Fruit fly (Drosophila melanogaster) whole organism, embryonic: ENCODE measurements around the gene Wdr92.
A peak's percentile ranks its signal among the peaks of the same experiment; 100 is the strongest.

Experiments
- Abd-B ChIP-seq: fragments of 200-800 bp; sonication (Bioruptor generic); optimal IDR thresholded peaks from 2 replicates; lab custom pipeline; 2018; ENCODE audit warnings: missing biosample characterization, mild to moderate bottlenecking, missing genetic modification characterization, moderate library complexity
- Aef1 ChIP-seq: fragments of 200-800 bp; sonication (Bioruptor generic); IDR thresholded peaks from 3 replicates; pipeline ENCODE4 v1.3.6; 2022; ENCODE audit warnings: missing biosample characterization, missing genetic modification characterization
- CG12071 ChIP-seq: fragments of 200-800 bp; sonication (Bioruptor generic); optimal IDR thresholded peaks from 3 replicates; lab custom pipeline; 2018; ENCODE audit warnings: missing biosample characterization, mild to moderate bottlenecking, missing genetic modification characterization
- CG12155 ChIP-seq: fragments of 200-800 bp; sonication (Bioruptor generic); optimal IDR thresholded peaks from 3 replicates; lab custom pipeline; 2016; ENCODE audit warnings: missing biosample characterization, missing genetic modification characterization
- CG13894 ChIP-seq: fragments of 200-800 bp; sonication (Bioruptor generic); optimal IDR thresholded peaks from 3 replicates; lab custom pipeline; 2018; ENCODE audit warnings: missing biosample characterization, mild to moderate bottlenecking, missing genetic modification characterization, moderate library complexity
- CG14860 ChIP-seq: fragments of 200-800 bp; sonication (Bioruptor generic); IDR thresholded peaks from 3 replicates; pipeline ENCODE4 v1.3.6; 2022; ENCODE audit warnings: missing biosample characterization, missing genetic modification characterization; ENCODE audit not compliant: partially characterized antibody
- CG15514 ChIP-seq: fragments of 200-800 bp; sonication (Bioruptor generic); optimal IDR thresholded peaks from 3 replicates; lab custom pipeline; 2017; ENCODE audit warnings: missing biosample characterization, missing genetic modification characterization, mild to moderate bottlenecking, moderate library complexity, missing genetic modification reagents
- CG1603 ChIP-seq: fragments of 200-800 bp; sonication (Bioruptor generic); optimal IDR thresholded peaks from 2 replicates; lab custom pipeline; 2019; ENCODE audit warnings: missing biosample characterization, mild to moderate bottlenecking, missing genetic modification characterization, moderate library complexity
- CG2875 ChIP-seq: fragments of 200-800 bp; sonication (Bioruptor generic); optimal IDR thresholded peaks from 2 replicates; lab custom pipeline; 2017; ENCODE audit warnings: missing biosample characterization, mild to moderate bottlenecking, missing genetic modification characterization, missing genetic modification reagents
- CG31365 ChIP-seq: fragments of 200-800 bp; sonication (Bioruptor generic); optimal IDR thresholded peaks from 2 replicates; lab custom pipeline; 2018; ENCODE audit warnings: missing biosample characterization, mild to moderate bottlenecking, missing genetic modification characterization
- CG6689 ChIP-seq: fragments of 200-800 bp; sonication (Bioruptor generic); IDR thresholded peaks from 2 replicates; pipeline ENCODE4 v1.3.6; 2022; ENCODE audit warnings: missing biosample characterization, missing genetic modification characterization
- CG6813 ChIP-seq: fragments of 200-800 bp; sonication (Bioruptor generic); optimal IDR thresholded peaks from 2 replicates; lab custom pipeline; 2017; ENCODE audit warnings: missing biosample characterization, missing genetic modification characterization, mild to moderate bottlenecking, moderate library complexity, missing genetic modification reagents
- CG6854 ChIP-seq: fragments of 200-800 bp; sonication (Bioruptor generic); optimal IDR thresholded peaks from 3 replicates; lab custom pipeline; 2017; ENCODE audit warnings: missing biosample characterization, mild to moderate bottlenecking, missing genetic modification characterization
- CG7556 ChIP-seq: fragments of 200-800 bp; sonication (Bioruptor generic); optimal IDR thresholded peaks from 2 replicates; lab custom pipeline; 2017; ENCODE audit warnings: missing biosample characterization, mild to moderate bottlenecking, missing genetic modification characterization
- CG8478 ChIP-seq: fragments of >200 bp; optimal IDR thresholded peaks from 2 replicates; lab custom pipeline; 2018
- CG8924 ChIP-seq: fragments of 200-800 bp; optimal IDR thresholded peaks from 3 replicates; lab custom pipeline; 2019; ENCODE audit warnings: missing biosample characterization, mild to moderate bottlenecking, missing genetic modification characterization, moderate library complexity
- CG9797 ChIP-seq: fragments of 200-800 bp; sonication (Bioruptor generic); optimal IDR thresholded peaks from 3 replicates; lab custom pipeline; 2018; ENCODE audit warnings: missing biosample characterization, mild to moderate bottlenecking, missing genetic modification characterization
- CkIIα-i1 ChIP-seq: fragments of 200-800 bp; sonication (Bioruptor generic); IDR thresholded peaks from 2 replicates; pipeline ENCODE4 v1.3.6; 2022; ENCODE audit warnings: missing biosample characterization, missing genetic modification characterization
- Dek ChIP-seq: fragments of 200-800 bp; sonication (Bioruptor generic); optimal IDR thresholded peaks from 3 replicates; lab custom pipeline; 2019; ENCODE audit warnings: missing biosample characterization, mild to moderate bottlenecking, missing genetic modification characterization, moderate library complexity
- Dip3 ChIP-seq: fragments of 200-800 bp; sonication (Bioruptor generic); optimal IDR thresholded peaks from 3 replicates; lab custom pipeline; 2016; ENCODE audit warnings: missing biosample characterization, missing genetic modification characterization
- Hand ChIP-seq: fragments of 200-800 bp; sonication (Bioruptor generic); optimal IDR thresholded peaks from 2 replicates; lab custom pipeline; 2017; ENCODE audit warnings: mild to moderate bottlenecking, missing biosample characterization, missing genetic modification reagents, missing genetic modification characterization
- MBD-R2 ChIP-seq: fragments of 200-800 bp; sonication (Bioruptor generic); IDR thresholded peaks from 2 replicates; pipeline ENCODE4 v1.3.6; 2022; ENCODE audit warnings: missing biosample characterization, missing genetic modification characterization
- MESR4 ChIP-seq: fragments of 200-800 bp; sonication (Bioruptor generic); optimal IDR thresholded peaks from 2 replicates; lab custom pipeline; 2018; ENCODE audit warnings: missing biosample characterization, mild to moderate bottlenecking, missing genetic modification characterization, moderate library complexity
- NK7.1 ChIP-seq: fragments of 200-800 bp; sonication (Bioruptor generic); optimal IDR thresholded peaks from 3 replicates; lab custom pipeline; 2016; ENCODE audit warnings: missing biosample characterization, missing genetic modification characterization
- Opbp ChIP-seq: fragments of 200-800 bp; sonication (Bioruptor generic); IDR thresholded peaks from 3 replicates; pipeline ENCODE4 v1.3.6; 2022; ENCODE audit warnings: missing biosample characterization, missing genetic modification characterization; ENCODE audit not compliant: partially characterized antibody
- Sry-δ ChIP-seq: fragments of 200-800 bp; sonication (Bioruptor generic); optimal IDR thresholded peaks from 2 replicates; lab custom pipeline; 2016; ENCODE audit warnings: missing biosample characterization, missing genetic modification characterization
- abd-A ChIP-seq: fragments of 200-800 bp; sonication (Bioruptor generic); optimal IDR thresholded peaks from 3 replicates; lab custom pipeline; 2019; ENCODE audit warnings: missing biosample characterization, mild to moderate bottlenecking, missing genetic modification characterization, moderate library complexity
- ac ChIP-seq: fragments of 200-800 bp; sonication (Bioruptor generic); optimal IDR thresholded peaks from 3 replicates; lab custom pipeline; 2017; ENCODE audit warnings: missing biosample characterization, mild to moderate bottlenecking, missing genetic modification characterization
- al ChIP-seq: fragments of 200-800 bp; sonication (Bioruptor generic); IDR thresholded peaks from 2 replicates; pipeline ENCODE4 v1.3.6; 2022; ENCODE audit warnings: missing biosample characterization, missing genetic modification characterization
- aop ChIP-seq: fragments of 200-800 bp; sonication (Bioruptor generic); IDR thresholded peaks from 2 replicates; pipeline ENCODE4 v1.3.6; 2022; ENCODE audit warnings: missing biosample characterization, missing genetic modification characterization
- btn ChIP-seq: fragments of 200-800 bp; sonication (Bioruptor generic); optimal IDR thresholded peaks from 2 replicates; lab custom pipeline; 2016; ENCODE audit warnings: missing biosample characterization, missing genetic modification characterization
- chif ChIP-seq, 2 experiments: fragments of 200-800 bp; sonication (Bioruptor generic); optimal IDR thresholded peaks; 3 replicates each; lab custom pipeline; 2016; ENCODE audit warnings: missing biosample characterization in 2 of 2, missing genetic modification characterization in 2 of 2
- cwo ChIP-seq: fragments of 200-800 bp; sonication (Bioruptor generic); optimal IDR thresholded peaks from 3 replicates; lab custom pipeline; 2017; ENCODE audit warnings: missing biosample characterization, missing genetic modification characterization, mild to moderate bottlenecking, moderate library complexity, missing genetic modification reagents
- knrl ChIP-seq: fragments of 200-800 bp; sonication (Bioruptor generic); IDR thresholded peaks from 3 replicates; pipeline ENCODE4 v1.3.6; 2022; ENCODE audit warnings: missing biosample characterization, missing genetic modification characterization; ENCODE audit not compliant: partially characterized antibody
- mld ChIP-seq: fragments of 200-800 bp; sonication (Bioruptor generic); IDR thresholded peaks from 3 replicates; pipeline ENCODE4 v1.3.6; 2022; ENCODE audit warnings: missing biosample characterization, missing genetic modification characterization; ENCODE audit not compliant: partially characterized antibody
- phol ChIP-seq: fragments of 200-800 bp; sonication (Bioruptor generic); optimal IDR thresholded peaks from 3 replicates; lab custom pipeline; 2018; ENCODE audit warnings: missing biosample characterization, mild to moderate bottlenecking, missing genetic modification characterization, moderate library complexity
- row ChIP-seq: fragments of 200-800 bp; sonication (Bioruptor generic); IDR thresholded peaks from 3 replicates; pipeline ENCODE4 v1.3.6; 2022; ENCODE audit warnings: missing biosample characterization, missing genetic modification characterization
- scrt ChIP-seq: fragments of 200-800 bp; sonication (Bioruptor generic); optimal IDR thresholded peaks from 2 replicates; lab custom pipeline; 2018; ENCODE audit warnings: missing biosample characterization, mild to moderate bottlenecking, missing genetic modification characterization, moderate library complexity
- sim ChIP-seq: fragments of 200-800 bp; sonication (Bioruptor generic); IDR thresholded peaks from 2 replicates; pipeline ENCODE4 v1.3.6; 2022; ENCODE audit warnings: missing biosample characterization, missing genetic modification characterization
- slp2 ChIP-seq: fragments of 200-800 bp; sonication (Bioruptor generic); optimal IDR thresholded peaks from 2 replicates; lab custom pipeline; 2016; ENCODE audit warnings: missing biosample characterization, missing genetic modification characterization
- wdn ChIP-seq: fragments of 200-800 bp; sonication (Bioruptor generic); IDR thresholded peaks from 2 replicates; pipeline ENCODE4 v1.3.6; 2022; ENCODE audit warnings: missing biosample characterization, missing genetic modification characterization

The Wdr92 gene

DNA sequence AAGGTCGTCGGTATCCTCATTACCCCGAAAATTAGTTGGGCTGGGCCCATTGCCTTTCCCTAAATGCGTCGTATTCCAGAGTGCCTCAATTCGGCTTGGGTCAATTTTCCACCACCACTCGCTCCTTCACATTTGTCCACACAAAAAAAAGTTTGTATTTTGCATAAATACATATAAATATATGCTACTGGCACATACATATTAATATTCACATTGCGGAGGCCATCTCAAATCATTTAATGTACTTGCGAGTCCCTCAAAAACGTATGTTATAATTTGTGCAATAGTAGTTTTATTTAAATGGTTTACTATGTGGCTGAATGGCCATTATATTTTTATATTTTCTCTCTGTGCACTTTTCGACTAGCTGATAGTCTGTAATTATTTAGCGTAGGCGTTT lies 33.6 kb downstream of the Wdr92 start (continued):
- TF ChIP-seq CG14860 (GFP tag; lab: Robert Waterston, UW) (no peak), row (GFP tag; lab: Robert Waterston, UW) (no peak; the same call in 1 of the 3 replicates), CG7556 (peak; percentile 43), slp2 (no peak), Hand (GFP tag; lab: Kevin White, UChicago) (peak; percentile 53), CG6813 (GFP tag; lab: Kevin White, UChicago) (no peak), aop (GFP tag; lab: Robert Waterston, UW) (no peak), CkIIα-i1 (no peak), NK7.1 (GFP tag; lab: Kevin White, UChicago) (no peak), CG8478 (lab: Kevin White, UChicago) (no peak), Aef1 (no peak), CG8924 (tag; lab: Kevin White, UChicago) (peak; percentile 4), Dek (tag; lab: Kevin White, UChicago) (no peak), Sry-δ (GFP tag; lab: Kevin White, UChicago) (no peak), CG6854 (GFP tag; lab: Kevin White, UChicago) (peak; percentile 10), ac (GFP tag; lab: Kevin White, UChicago) (no peak), MESR4 (GFP tag; lab: Kevin White, UChicago) (no peak), Opbp (GFP tag; lab: Robert Waterston, UW) (no peak), Abd-B (GFP tag; lab: Kevin White, UChicago) (no peak), CG31365 (no peak), sim (GFP tag; lab: Robert Waterston, UW) (no peak), mld (GFP tag; lab: Robert Waterston, UW) (no peak), CG1603 (no peak), chif (GFP tag; optimal IDR thresholded peaks at IDR 0.05; lab: Kevin White, UChicago) (no peak), CG12155 (GFP tag; lab: Kevin White, UChicago) (peak; percentile 10), phol (tag; lab: Kevin White, UChicago) (peak; percentile 17), cwo (GFP tag; lab: Kevin White, UChicago) (peak; percentile 21), CG12071 (no peak), CG15514 (GFP tag; lab: Kevin White, UChicago) (peak; percentile 26), MBD-R2 (no peak), btn (GFP tag; lab: Kevin White, UChicago) (no peak), Dip3 (GFP tag; lab: Kevin White, UChicago) (no peak), CG2875 (GFP tag; lab: Kevin White, UChicago) (no peak)

DNA sequence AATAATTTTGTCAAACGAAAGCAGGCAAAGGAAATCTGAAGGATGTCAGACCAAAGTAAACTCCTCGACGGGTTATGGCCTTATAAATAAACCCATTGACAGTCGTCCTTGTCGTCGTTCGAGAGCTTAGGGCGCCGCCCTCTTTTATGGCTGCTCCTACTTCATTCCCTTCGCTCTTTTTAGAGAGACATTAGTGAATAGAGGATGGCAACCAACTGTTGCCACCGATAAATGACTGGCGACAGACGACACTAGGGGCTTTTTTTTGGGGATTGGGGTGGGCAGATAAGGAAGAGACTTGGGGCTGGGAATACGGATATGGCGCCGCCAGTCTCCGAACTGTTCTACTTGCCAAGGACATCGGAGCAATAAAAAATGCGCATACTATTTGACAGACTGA lies 34.5 kb downstream of the Wdr92 start:
- no peak for TF ChIP-seq CG9797 (GFP tag; lab: Kevin White, UChicago)
- TF ChIP-seq CG13894 (tag; lab: Kevin White, UChicago): peak; percentile 81
- TF ChIP-seq abd-A (tag; lab: Kevin White, UChicago): peak; percentile 49
- no peak for TF ChIP-seq wdn (GFP tag; lab: Robert Waterston, UW)
- peak; percentile 88 for TF ChIP-seq scrt (GFP tag; lab: Kevin White, UChicago)
- TF ChIP-seq CG12155 (GFP tag; lab: Kevin White, UChicago): no peak
- TF ChIP-seq al (GFP tag; lab: Robert Waterston, UW): no peak
- no peak for TF ChIP-seq CG6689 (GFP tag; lab: Robert Waterston, UW)
- no peak for TF ChIP-seq knrl (GFP tag; lab: Robert Waterston, UW)
